Worm (Caenorhabditis elegans) whole organism, L4/young adult: ENCODE results near the gene F25E5.8.

Experiments used
- W03F9.2 ChIP-seq: fragments of 150-350 bp; optimal IDR thresholded peaks from 2 replicates; lab custom pipeline; 2014; ENCODE audit warnings: missing biosample characterization, missing genetic modification characterization
- dao-5 ChIP-seq: sonication (generic microtip); optimal IDR thresholded peaks from 2 replicates; lab custom pipeline; 2016; ENCODE audit warnings: missing genotype, missing genetic modification characterization, moderate library complexity, missing compliant biosample characterization
- him-1 ChIP-seq: sonication (generic microtip); optimal IDR thresholded peaks from 2 replicates; lab custom pipeline; 2016; ENCODE audit warnings: missing genotype, missing genetic modification reagents, missing genetic modification characterization, missing compliant biosample characterization

Gene F25E5.8

ce11 chrV:7414909-7415308, 20.8 kb upstream of the F25E5.8 start, which contains the start of gene F18E3.12:
TSS of gene F18E3.12 (plus strand) at chrV:7414985.
- TF ChIP-seq W03F9.2 (tag; lab: Kevin White, UChicago) = no peak
- no peak for TF ChIP-seq him-1 (tag; lab: Kevin White, UChicago)
- TF ChIP-seq dao-5 (tag; lab: Kevin White, UChicago) = no peak

ce11 chrV:7415780-7416428, 19.8 kb upstream of the F25E5.8 start, which contains the start of gene F18E3.13:
TSS of gene F18E3.13 (plus strand) at chrV:7416164.
- no peak for TF ChIP-seq dao-5 (tag; lab: Kevin White, UChicago)

- TF ChIP-seq him-1 (tag; lab: Kevin White, UChicago) (no peak), W03F9.2 (tag; lab: Kevin White, UChicago) (no peak), dao-5 (tag; lab: Kevin White, UChicago) (no peak)
Observed at ce11 chrV:7416569-7416968, 19.2 kb upstream of the F25E5.8 start.

- TF ChIP-seq W03F9.2 (tag; lab: Kevin White, UChicago) (no peak), dao-5 (tag; lab: Kevin White, UChicago) (no peak), him-1 (tag; lab: Kevin White, UChicago) (no peak)
Observed at ce11 chrV:7417018-7417716, 18.6 kb upstream of the F25E5.8 start, which contains the start of gene srw-67. TSS of gene srw-67 (plus strand) at chrV:7417660.

- TF ChIP-seq W03F9.2 (tag; lab: Kevin White, UChicago) (no peak), him-1 (tag; lab: Kevin White, UChicago) (no peak), dao-5 (tag; lab: Kevin White, UChicago) (no peak)
Observed at ce11 chrV:7420162-7420561, 15.6 kb upstream of the F25E5.8 start, which contains the start of gene srxa-4. TSS of gene srxa-4 (plus strand) at chrV:7420462.

ce11 chrV:7424336-7424735, 11.4 kb upstream of the F25E5.8 start, which contains the start of gene F18E3.10:
TSS of gene F18E3.10 (minus strand) at chrV:7424436.
- TF ChIP-seq W03F9.2 (tag; lab: Kevin White, UChicago) (no peak), dao-5 (tag; lab: Kevin White, UChicago) (no peak), him-1 (tag; lab: Kevin White, UChicago) (no peak)

- no peak for TF ChIP-seq him-1 (tag; lab: Kevin White, UChicago)
- TF ChIP-seq W03F9.2 (tag; lab: Kevin White, UChicago) = no peak
- TF ChIP-seq dao-5 (tag; lab: Kevin White, UChicago) = no peak
Observed at ce11 chrV:7426594-7426993, 9.1 kb upstream of the F25E5.8 start, which contains the start of gene srw-68. TSS of gene srw-68 (minus strand) at chrV:7426694.

- TF ChIP-seq dao-5 (tag; lab: Kevin White, UChicago) (no peak), W03F9.2 (tag; lab: Kevin White, UChicago) (no peak), him-1 (tag; lab: Kevin White, UChicago) (no peak)
Observed at ce11 chrV:7428880-7429279, 6.8 kb upstream of the F25E5.8 start, which contains the start of gene srw-69. TSS of gene srw-69 (minus strand) at chrV:7428980.

- TF ChIP-seq him-1 (tag; lab: Kevin White, UChicago) (no peak), W03F9.2 (tag; lab: Kevin White, UChicago) (no peak)
Observed at ce11 chrV:7431016-7431415, 4.7 kb upstream of the F25E5.8 start, which contains the start of gene srw-71. TSS of gene srw-71 (minus strand) at chrV:7431116.

- TF ChIP-seq him-1 (tag; lab: Kevin White, UChicago) (no peak), W03F9.2 (tag; lab: Kevin White, UChicago) (no peak), dao-5 (tag; lab: Kevin White, UChicago) (no peak)
Observed at ce11 chrV:7432441-7433146, 3.1 kb upstream of the F25E5.8 start.

ce11 chrV:7434805-7435363, 846 bp upstream of the F25E5.8 start:
- TF ChIP-seq dao-5 (tag; lab: Kevin White, UChicago) (no peak), W03F9.2 (tag; lab: Kevin White, UChicago) (peak; percentile 0)

ce11 chrV:7436509-7436908, 779 bp downstream of the F25E5.8 start:
- TF ChIP-seq W03F9.2 (tag; lab: Kevin White, UChicago) (no peak), him-1 (tag; lab: Kevin White, UChicago) (no peak), dao-5 (tag; lab: Kevin White, UChicago) (no peak)

- TF ChIP-seq W03F9.2 (tag; lab: Kevin White, UChicago) (no peak), dao-5 (tag; lab: Kevin White, UChicago) (no peak), him-1 (tag; lab: Kevin White, UChicago) (no peak)
Observed at ce11 chrV:7436911-7437310, 1.2 kb downstream of the F25E5.8 start.
